Worm (Caenorhabditis elegans) whole organism, mixed stage, embryonic: ENCODE results near the gene glb-9.

ENCODE experiments used
- M03D4.4 ChIP-seq: sonication (generic microtip); optimal IDR thresholded peaks from 2 replicates; lab custom pipeline; 2017; ENCODE audit warnings: mild to moderate bottlenecking, missing genetic modification characterization, missing compliant biosample characterization
- bed-3 ChIP-seq: fragments of 200-800 bp; sonication (Bioruptor generic); optimal IDR thresholded peaks from 3 replicates; lab custom pipeline; 2018; ENCODE audit warnings: mild to moderate bottlenecking, missing genetic modification characterization, moderate library complexity, missing compliant biosample characterization
- blmp-1 ChIP-seq: fragments of 150-350 bp; optimal IDR thresholded peaks from 2 replicates; lab custom pipeline; 2014; ENCODE audit warnings: missing biosample characterization, missing genetic modification characterization
- ceh-39 ChIP-seq: fragments of 150-350 bp; optimal IDR thresholded peaks from 2 replicates; lab custom pipeline; 2014; ENCODE audit warnings: missing biosample characterization, missing genetic modification characterization
- ceh-83 ChIP-seq: fragments of 200-800 bp; sonication (Bioruptor generic); optimal IDR thresholded peaks from 2 replicates; lab custom pipeline; 2018; ENCODE audit warnings: mild to moderate bottlenecking, missing genetic modification characterization, missing compliant biosample characterization
- ces-1 ChIP-seq: fragments of 150-350 bp; optimal IDR thresholded peaks from 2 replicates; lab custom pipeline; 2014; ENCODE audit warnings: missing biosample characterization, missing genetic modification reagents, missing genetic modification characterization
- cnd-1 ChIP-seq: fragments of 200-800 bp; sonication (Bioruptor generic); optimal IDR thresholded peaks from 2 replicates; lab custom pipeline; 2018; ENCODE audit warnings: mild to moderate bottlenecking, missing genetic modification characterization, missing compliant biosample characterization
- elt-1 ChIP-seq: sonication (generic microtip); optimal IDR thresholded peaks from 2 replicates; lab custom pipeline; 2017; ENCODE audit warnings: missing genetic modification characterization, mild to moderate bottlenecking, missing compliant biosample characterization, antibody characterized with exemption, moderate library complexity, borderline replicate concordance; ENCODE audit not compliant: insufficient read depth
- elt-3 ChIP-seq: fragments of 150-350 bp; optimal IDR thresholded peaks from 2 replicates; lab custom pipeline; 2014; ENCODE audit warnings: missing biosample characterization, missing genetic modification characterization
- flh-1 ChIP-seq: fragments of 200-800 bp; sonication (Bioruptor generic); optimal IDR thresholded peaks from 2 replicates; lab custom pipeline; 2018; ENCODE audit warnings: mild to moderate bottlenecking, missing genetic modification characterization, moderate library complexity, missing compliant biosample characterization
- ham-2 ChIP-seq: fragments of 200-800 bp; sonication (Bioruptor generic); optimal IDR thresholded peaks from 2 replicates; lab custom pipeline; 2018; ENCODE audit warnings: mild to moderate bottlenecking, missing genetic modification characterization, missing compliant biosample characterization
- hlh-1 ChIP-seq: fragments of 150-350 bp; optimal IDR thresholded peaks from 2 replicates; lab custom pipeline; 2014; ENCODE audit warnings: missing biosample characterization, missing genetic modification reagents, missing genetic modification characterization
- lin-13 ChIP-seq: fragments of 150-350 bp; optimal IDR thresholded peaks from 2 replicates; lab custom pipeline; 2014; ENCODE audit warnings: missing biosample characterization, missing genetic modification characterization
- lin-32 ChIP-seq: fragments of 200-800 bp; sonication (Bioruptor generic); optimal IDR thresholded peaks from 2 replicates; lab custom pipeline; 2018; ENCODE audit warnings: mild to moderate bottlenecking, missing genetic modification characterization, missing compliant biosample characterization
- lsy-2 ChIP-seq: fragments of 150-350 bp; optimal IDR thresholded peaks from 2 replicates; lab custom pipeline; 2014; ENCODE audit warnings: missing biosample characterization, missing genetic modification characterization
- mab-5 ChIP-seq: fragments of 150-350 bp; optimal IDR thresholded peaks from 2 replicates; lab custom pipeline; 2014; ENCODE audit warnings: missing biosample characterization, missing genetic modification characterization
- mep-1 ChIP-seq: fragments of 150-350 bp; optimal IDR thresholded peaks from 2 replicates; lab custom pipeline; 2017; ENCODE audit warnings: missing biosample characterization, missing genetic modification reagents, missing genetic modification characterization, inconsistent platforms
- mls-2 ChIP-seq: sonication (generic microtip); optimal IDR thresholded peaks from 2 replicates; lab custom pipeline; 2016; ENCODE audit warnings: mild to moderate bottlenecking, missing genetic modification characterization, moderate library complexity, missing compliant biosample characterization
- nhr-12 ChIP-seq: fragments of 150-350 bp; optimal IDR thresholded peaks from 2 replicates; lab custom pipeline; 2014; ENCODE audit warnings: missing biosample characterization, missing genetic modification characterization
- nhr-2 ChIP-seq: fragments of 150-350 bp; optimal IDR thresholded peaks from 2 replicates; lab custom pipeline; 2014; ENCODE audit warnings: missing biosample characterization, missing genetic modification characterization
- nhr-237 ChIP-seq: fragments of 150-350 bp; optimal IDR thresholded peaks from 2 replicates; lab custom pipeline; 2014; ENCODE audit warnings: missing biosample characterization, missing genetic modification characterization
- nhr-28 ChIP-seq: fragments of 150-350 bp; optimal IDR thresholded peaks from 2 replicates; lab custom pipeline; 2014; ENCODE audit warnings: missing biosample characterization, missing genetic modification characterization
- nhr-76 ChIP-seq: sonication (generic microtip); optimal IDR thresholded peaks from 2 replicates; lab custom pipeline; 2017; ENCODE audit warnings: missing biosample characterization, missing genetic modification characterization
- pha-4 ChIP-seq: fragments of 150-350 bp; optimal IDR thresholded peaks from 2 replicates; lab custom pipeline; 2018; ENCODE audit warnings: missing biosample characterization, missing genetic modification reagents, missing genetic modification characterization
- sem-2 ChIP-seq: fragments of 200-800 bp; sonication (Bioruptor generic); optimal IDR thresholded peaks from 2 replicates; lab custom pipeline; 2018; ENCODE audit warnings: mild to moderate bottlenecking, missing genetic modification characterization, missing compliant biosample characterization
- snpc-4 ChIP-seq: fragments of 150-350 bp; optimal IDR thresholded peaks from 2 replicates; lab custom pipeline; 2014; ENCODE audit warnings: missing biosample characterization, missing genetic modification characterization
- tbx-8 ChIP-seq: fragments of 200-800 bp; sonication (Bioruptor generic); optimal IDR thresholded peaks from 2 replicates; lab custom pipeline; 2018; ENCODE audit warnings: mild to moderate bottlenecking, missing genetic modification characterization, moderate library complexity, missing compliant biosample characterization
- unc-120 ChIP-seq: sonication (generic microtip); optimal IDR thresholded peaks from 2 replicates; lab custom pipeline; 2017; ENCODE audit warnings: missing genetic modification characterization, missing compliant biosample characterization; ENCODE audit not compliant: poor library complexity, severe bottlenecking
- unc-39 ChIP-seq: fragments of 150-350 bp; optimal IDR thresholded peaks from 2 replicates; lab custom pipeline; 2014; ENCODE audit warnings: missing biosample characterization, missing genetic modification characterization
- unc-62 ChIP-seq: fragments of 150-350 bp; optimal IDR thresholded peaks from 2 replicates; lab custom pipeline; 2014; ENCODE audit warnings: missing biosample characterization, missing genetic modification reagents, missing genetic modification characterization
- zip-8 ChIP-seq: fragments of 150-350 bp; optimal IDR thresholded peaks from 2 replicates; lab custom pipeline; 2014; ENCODE audit warnings: missing biosample characterization, missing genetic modification characterization

The glb-9 gene

DNA sequence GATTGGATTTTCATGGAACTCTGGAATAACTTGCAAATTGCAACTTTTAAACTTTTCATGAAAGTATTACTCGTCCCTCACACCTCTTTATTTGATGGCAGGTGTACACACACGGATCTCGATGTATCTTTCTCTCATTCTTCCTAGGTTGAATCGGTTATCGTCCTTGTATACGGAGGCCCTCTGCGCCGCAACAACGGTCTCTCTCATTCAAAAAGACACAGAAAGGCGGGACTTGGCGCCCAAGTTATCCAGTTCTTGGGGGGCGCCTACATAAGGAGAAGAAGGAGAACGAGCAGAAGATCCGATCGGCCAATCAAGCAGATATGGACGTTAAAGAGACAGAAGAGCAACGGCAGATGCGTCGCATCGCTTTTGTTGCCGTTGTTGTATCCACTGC, 24.7 kb upstream of the glb-9 start, which contains the start of gene rol-8:
Gene rol-8 (plus strand): TSS at position 301 of the 400 bp plus-strand sequence.
- TF ChIP-seq elt-1 (tag; lab: Kevin White, UChicago), result no peak
- TF ChIP-seq unc-120 (tag; lab: Kevin White, UChicago), result no peak
- no peak for TF ChIP-seq nhr-76 (tag; lab: Kevin White, UChicago)
- TF ChIP-seq hlh-1 (tag; lab: Kevin White, UChicago), result no peak
- TF ChIP-seq cnd-1, result no peak
- TF ChIP-seq nhr-2 (tag; lab: Kevin White, UChicago), result no peak
- no peak for TF ChIP-seq sem-2 (GFP tag; lab: Kevin White, UChicago)
- no peak for TF ChIP-seq ces-1 (GFP tag; lab: Kevin White, UChicago)
- TF ChIP-seq ham-2 (GFP tag; lab: Kevin White, UChicago), result no peak
- TF ChIP-seq unc-39 (tag; lab: Kevin White, UChicago), result no peak
- no peak for TF ChIP-seq blmp-1 (tag; lab: Kevin White, UChicago)
- TF ChIP-seq pha-4, result no peak
- TF ChIP-seq bed-3 (GFP tag; lab: Kevin White, UChicago), result no peak
- TF ChIP-seq elt-3 (tag; lab: Kevin White, UChicago), result no peak
- TF ChIP-seq unc-62, result no peak
- no peak for TF ChIP-seq lin-32
- no peak for TF ChIP-seq mls-2 (tag; lab: Kevin White, UChicago)
- TF ChIP-seq ceh-83 (GFP tag; lab: Kevin White, UChicago), result no peak

ce11 chrII:7542952-7543351, 23.8 kb upstream of the glb-9 start:
- TF ChIP-seq hlh-1 (tag; lab: Kevin White, UChicago), result no peak
- no peak for TF ChIP-seq snpc-4 (tag; lab: Kevin White, UChicago)
- TF ChIP-seq unc-62, result no peak

ce11 chrII:7537603-7538230, 18.6 kb upstream of the glb-9 start, which contains the start of gene nfi-1:
Gene nfi-1 (plus strand): TSS chrII:7538180.
- no peak for TF ChIP-seq mls-2 (tag; lab: Kevin White, UChicago)
- peak; percentile 8 for TF ChIP-seq ceh-39 (tag; lab: Kevin White, UChicago)
- no peak for TF ChIP-seq ceh-83 (GFP tag; lab: Kevin White, UChicago)
- TF ChIP-seq mab-5 (tag; lab: Kevin White, UChicago), result no peak
- TF ChIP-seq mep-1, result peak; percentile 67
- no peak for TF ChIP-seq lin-32
- peak; percentile 10 for TF ChIP-seq hlh-1 (tag; lab: Kevin White, UChicago)
- TF ChIP-seq snpc-4 (tag; lab: Kevin White, UChicago), result no peak
- TF ChIP-seq unc-120 (tag; lab: Kevin White, UChicago), result no peak
- TF ChIP-seq ces-1 (GFP tag; lab: Kevin White, UChicago), result no peak
- TF ChIP-seq nhr-76 (tag; lab: Kevin White, UChicago), result no peak
- TF ChIP-seq nhr-237, result no peak
- no peak for TF ChIP-seq lin-13 (tag; lab: Kevin White, UChicago)
- TF ChIP-seq unc-39 (tag; lab: Kevin White, UChicago), result no peak
- TF ChIP-seq lsy-2 (tag; lab: Kevin White, UChicago), result peak; percentile 82
- no peak for TF ChIP-seq nhr-28
- TF ChIP-seq M03D4.4 (tag; lab: Kevin White, UChicago), result no peak
- no peak for TF ChIP-seq unc-62
- no peak for TF ChIP-seq cnd-1
- no peak for TF ChIP-seq nhr-2 (tag; lab: Kevin White, UChicago)
- no peak for TF ChIP-seq zip-8
- no peak for TF ChIP-seq bed-3 (GFP tag; lab: Kevin White, UChicago)
- TF ChIP-seq, all 35 proteins: peak for 4

- TF ChIP-seq ceh-39 (tag; lab: Kevin White, UChicago) (no peak), tbx-8 (no peak), mab-5 (tag; lab: Kevin White, UChicago) (no peak), unc-39 (tag; lab: Kevin White, UChicago) (no peak), bed-3 (GFP tag; lab: Kevin White, UChicago) (no peak), elt-1 (tag; lab: Kevin White, UChicago) (no peak), lin-32 (no peak), nhr-28 (no peak), sem-2 (GFP tag; lab: Kevin White, UChicago) (no peak), hlh-1 (tag; lab: Kevin White, UChicago) (no peak), M03D4.4 (tag; lab: Kevin White, UChicago) (no peak), nhr-76 (tag; lab: Kevin White, UChicago) (no peak), nhr-12 (tag; lab: Kevin White, UChicago) (no peak), flh-1 (GFP tag; lab: Kevin White, UChicago) (no peak)
Measured at ce11 chrII:7534934-7535333, 15.8 kb upstream of the glb-9 start, which contains the start of gene ZK1290.13. Gene ZK1290.13 (plus strand): TSS chrII:7535006.
